Fruit fly (Drosophila melanogaster): ENCODE results near the gene pnr.

DNA sequence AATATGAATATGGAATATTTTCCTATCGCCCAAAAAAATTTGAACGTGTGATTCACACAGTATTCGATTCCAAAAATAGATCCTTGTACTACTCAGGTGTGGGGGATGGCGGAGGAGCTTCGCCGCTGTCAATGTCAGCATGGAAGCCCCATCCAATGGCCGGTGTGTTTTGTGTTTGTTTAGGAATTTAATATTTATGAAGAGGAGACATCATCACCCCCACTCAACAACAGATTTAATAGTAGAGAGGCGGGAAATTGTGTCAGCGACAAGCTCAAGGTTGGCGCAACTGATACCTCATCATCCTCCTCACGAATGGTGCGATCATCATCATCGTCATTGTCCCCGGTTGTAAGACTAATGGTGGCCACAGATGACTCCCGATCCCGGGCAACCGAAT lies 48.2 kb downstream of the pnr start:
- TF ChIP-seq CG8159 (tag; optimal IDR thresholded peaks at IDR 0.05) (no peak), Ets98B (GFP tag; IDR thresholded peaks at IDR 0.05) (no peak), CG4496 (GFP tag; IDR thresholded peaks at IDR 0.05) (no peak), CG17806 (tag; optimal IDR thresholded peaks at IDR 0.05) (no peak), CG14655 (GFP tag; optimal IDR thresholded peaks at IDR 0.05) (no peak)

Data from whole organism, pupa.